Fruit fly (Drosophila melanogaster): ENCODE results near the gene yata.

Gene yata

dm6 chr3R:29781874-29782273, 32.9 kb downstream of the yata start (continued):
- no peak for TF ChIP-seq Gug (GFP tag; IDR thresholded peaks at IDR 0.05)
- no peak for TF ChIP-seq Stat92E (GFP tag; optimal IDR thresholded peaks at IDR 0.05)
- TF ChIP-seq Rx (GFP tag; IDR thresholded peaks at IDR 0.05) = no peak
- TF ChIP-seq kni (GFP tag; optimal IDR thresholded peaks at IDR 0.05) = peak; percentile 24
- TF ChIP-seq zen (tag; optimal IDR thresholded peaks at IDR 0.05) = no peak
- 0 out of 2 replicates have a peak, but pooled peaks have one; percentile 8 for TF ChIP-seq sob (GFP tag; IDR thresholded peaks at IDR 0.05)
- TF ChIP-seq Antp (GFP tag; optimal IDR thresholded peaks at IDR 0.05) = no peak
- TF ChIP-seq tll (GFP tag; optimal IDR thresholded peaks at IDR 0.05) = no peak
- no peak for TF ChIP-seq CG2116 (GFP tag; optimal IDR thresholded peaks at IDR 0.05)
- no peak for TF ChIP-seq YL-1 (GFP tag; optimal IDR thresholded peaks at IDR 0.05)
- TF ChIP-seq Med (GFP tag) = peak; percentile 86
- no peak for TF ChIP-seq sc (optimal IDR thresholded peaks at IDR 0.05)
- no peak for TF ChIP-seq sc (GFP tag; optimal IDR thresholded peaks at IDR 0.05)
- no peak for TF ChIP-seq abd-A (tag; optimal IDR thresholded peaks at IDR 0.05)
- no peak for TF ChIP-seq CG6272 (GFP tag; IDR thresholded peaks at IDR 0.05)
- TF ChIP-seq HHEX (GFP tag; optimal IDR thresholded peaks at IDR 0.05) = no peak
- TF ChIP-seq CG17829 (tag; optimal IDR thresholded peaks at IDR 0.05) = no peak
- TF ChIP-seq C15 (GFP tag; IDR thresholded peaks at IDR 0.05) = no peak
- no peak for TF ChIP-seq CG8089 (GFP tag; optimal IDR thresholded peaks at IDR 0.05)
- TF ChIP-seq zfh2 (GFP tag; optimal IDR thresholded peaks at IDR 0.05) = no peak
- TF ChIP-seq lmd (GFP tag; IDR thresholded peaks at IDR 0.05) = no peak
- no peak for TF ChIP-seq ems (GFP tag; optimal IDR thresholded peaks at IDR 0.05)
- no peak for TF ChIP-seq tna (GFP tag; IDR thresholded peaks at IDR 0.05; ENCODE audit: partially characterized antibody)
- no peak for TF ChIP-seq CG10209 (GFP tag; optimal IDR thresholded peaks at IDR 0.05)
- TF ChIP-seq CG10959 (GFP tag; IDR thresholded peaks at IDR 0.05) = no peak
- TF ChIP-seq ase (GFP tag; IDR thresholded peaks at IDR 0.05) = no peak
- peak; percentile 20; the same call in 1 of the 2 replicates for TF ChIP-seq CG32772 (GFP tag; IDR thresholded peaks at IDR 0.05)
- no peak for TF ChIP-seq Xrp1 (GFP tag; IDR thresholded peaks at IDR 0.05)
- TF ChIP-seq Doc2 (GFP tag; IDR thresholded peaks at IDR 0.05) = no peak
- TF ChIP-seq slou (GFP tag; optimal IDR thresholded peaks at IDR 0.05) = no peak
- TF ChIP-seq dmrt99B (tag; optimal IDR thresholded peaks at IDR 0.05) = no peak
- TF ChIP-seq CG5180 (GFP tag; optimal IDR thresholded peaks at IDR 0.05) = no peak
- no peak for TF ChIP-seq CG1602 (GFP tag; optimal IDR thresholded peaks at IDR 0.05)
- no peak for TF ChIP-seq hkb (optimal IDR thresholded peaks at IDR 0.05)
- no peak for TF ChIP-seq hkb (GFP tag; IDR thresholded peaks at IDR 0.05)
- TF ChIP-seq CG14710 (tag; optimal IDR thresholded peaks at IDR 0.05) = no peak
- TF ChIP-seq CG16813 (GFP tag; IDR thresholded peaks at IDR 0.05; ENCODE audit: partially characterized antibody) = no peak
- TF ChIP-seq CG3726 (GFP tag; IDR thresholded peaks at IDR 0.05) = no peak
- no peak for TF ChIP-seq crol (GFP tag; IDR thresholded peaks at IDR 0.05)
- TF ChIP-seq odd (GFP tag; optimal IDR thresholded peaks at IDR 0.05) = peak; percentile 9
- TF ChIP-seq Poxn (GFP tag; IDR thresholded peaks at IDR 0.05) = no peak
- TF ChIP-seq Max (GFP tag; optimal IDR thresholded peaks at IDR 0.05) = no peak
- TF ChIP-seq Atf6 (GFP tag; IDR thresholded peaks at IDR 0.05) = no peak
- no peak for TF ChIP-seq CG10274 (GFP tag; optimal IDR thresholded peaks at IDR 0.05)
- TF ChIP-seq E2f2 (GFP tag; IDR thresholded peaks at IDR 0.05) = no peak
- no peak for TF ChIP-seq sens (GFP tag)
- no peak for TF ChIP-seq CG4404 (GFP tag; IDR thresholded peaks at IDR 0.05)
- no peak for TF ChIP-seq CG10147 (GFP tag; optimal IDR thresholded peaks at IDR 0.05)
- no peak for TF ChIP-seq CG31365 (tag; optimal IDR thresholded peaks at IDR 0.05)
- TF ChIP-seq chif (GFP tag; optimal IDR thresholded peaks at IDR 0.05) = no peak
- no peak for TF ChIP-seq CG8944 (GFP tag; optimal IDR thresholded peaks at IDR 0.05)
- 0 out of 2 replicates have a peak, but pooled peaks have one; percentile 24 for TF ChIP-seq Ptx1 (GFP tag; IDR thresholded peaks at IDR 0.05)

Data from whole organism, embryonic.